Worm (Caenorhabditis elegans) whole organism, L4 larva: ENCODE measurements around the gene dhs-8.

Experiments
- F26F4.8 ChIP-seq: fragments of 200-800 bp; sonication (Bioruptor generic); conservative IDR thresholded peaks from 2 replicates; pipeline ENCODE4 v1.3.6; 2022; ENCODE audit warnings: missing genetic modification characterization, missing compliant biosample characterization
- F37D6.2 ChIP-seq: sonication (generic microtip); optimal IDR thresholded peaks from 2 replicates; lab custom pipeline; 2016; ENCODE audit warnings: mild to moderate bottlenecking, missing genetic modification characterization, missing compliant biosample characterization
- F49E8.2 ChIP-seq: sonication (generic microtip); optimal IDR thresholded peaks from 2 replicates; lab custom pipeline; 2016; ENCODE audit warnings: missing compliant biosample characterization, mild to moderate bottlenecking, missing genetic modification characterization, borderline replicate concordance
- R02D3.7 ChIP-seq: fragments of 150-350 bp; sonication (generic microtip); optimal IDR thresholded peaks from 3 replicates; lab custom pipeline; 2014; ENCODE audit warnings: missing biosample characterization, missing genetic modification characterization
- T26A8.4 ChIP-seq: fragments of 200-800 bp; sonication (Bioruptor generic); IDR thresholded peaks from 2 replicates; pipeline ENCODE4 v1.3.6; 2022; ENCODE audit warnings: missing genetic modification characterization, missing compliant biosample characterization
- Y5F2A.4 ChIP-seq: fragments of 200-800 bp; sonication (Bioruptor generic); optimal IDR thresholded peaks from 2 replicates; lab custom pipeline; 2018; ENCODE audit warnings: mild to moderate bottlenecking, missing genetic modification characterization, missing compliant biosample characterization
- ZK546.5 ChIP-seq, 2 experiments: sonication (generic microtip); optimal IDR thresholded peaks; 2 replicates each; lab custom pipeline; 2017; ENCODE audit warnings: missing biosample characterization in 2 of 2, missing genetic modification characterization in 2 of 2
- aha-1 ChIP-seq: fragments of 150-350 bp; peaks from one replicate; lab custom pipeline; 2014; ENCODE audit warnings: missing biosample characterization, missing genetic modification characterization
- ama-1 ChIP-seq: fragments of 150-350 bp; optimal IDR thresholded peaks from 2 replicates; lab custom pipeline; 2014; ENCODE audit warnings: inconsistent platforms, mixed read lengths
- cey-2 ChIP-seq: sonication (generic microtip); optimal IDR thresholded peaks from 3 replicates; lab custom pipeline; 2017; ENCODE audit warnings: missing genetic modification characterization, mild to moderate bottlenecking, missing compliant biosample characterization, antibody characterized with exemption, borderline replicate concordance; ENCODE audit not compliant: insufficient read depth
- fkh-10 ChIP-seq: fragments of 150-350 bp; optimal IDR thresholded peaks from 2 replicates; lab custom pipeline; 2014; ENCODE audit warnings: missing biosample characterization, missing genetic modification reagents, missing genetic modification characterization
- gei-8 ChIP-seq: fragments of 200-800 bp; sonication (Bioruptor generic); optimal IDR thresholded peaks from 2 replicates; lab custom pipeline; 2018; ENCODE audit warnings: mild to moderate bottlenecking, missing genetic modification characterization, missing compliant biosample characterization
- hlh-30 ChIP-seq: sonication (generic microtip); optimal IDR thresholded peaks from 2 replicates; lab custom pipeline; 2017; ENCODE audit warnings: antibody characterized with exemption, mild to moderate bottlenecking, missing genetic modification characterization, missing compliant biosample characterization; ENCODE audit not compliant: insufficient read depth
- hmg-1.1 ChIP-seq: fragments of 200-800 bp; sonication (Bioruptor generic); IDR thresholded peaks from 2 replicates; pipeline ENCODE4 v1.3.6; 2022; ENCODE audit warnings: missing genetic modification reagents, missing genetic modification characterization, missing compliant biosample characterization
- lin-1 ChIP-seq: fragments of 200-800 bp; sonication (Bioruptor generic); IDR thresholded peaks from 2 replicates; pipeline ENCODE4 v1.3.6; 2022; ENCODE audit warnings: missing genetic modification reagents, missing genetic modification characterization, missing compliant biosample characterization
- lin-29 ChIP-seq: fragments of 200-800 bp; sonication (Bioruptor generic); IDR thresholded peaks from 2 replicates; pipeline ENCODE4 v1.3.6; 2022; ENCODE audit warnings: missing genetic modification reagents, missing genetic modification characterization, missing compliant biosample characterization
- lin-39 ChIP-seq: fragments of 150-350 bp; optimal IDR thresholded peaks from 2 replicates; lab custom pipeline; 2014; ENCODE audit warnings: missing biosample characterization, missing genetic modification reagents, missing genetic modification characterization
- lir-3 ChIP-seq: sonication (generic microtip); optimal IDR thresholded peaks from 2 replicates; lab custom pipeline; 2016; ENCODE audit warnings: mild to moderate bottlenecking, missing genetic modification characterization, missing compliant biosample characterization
- lsy-2 ChIP-seq, 2 experiments: fragments of 150-350 bp in 1 of 2; sonication (generic microtip) in 1 of 2; optimal IDR thresholded peaks; 2 replicates each; lab custom pipeline; 2014 to 2017; ENCODE audit warnings: missing biosample characterization in 2 of 2, missing genetic modification characterization in 2 of 2
- mdl-1 ChIP-seq, 2 experiments: fragments of 150-350 bp in 1 of 2; sonication (generic microtip) in 1 of 2; optimal IDR thresholded peaks; 2 replicates each; lab custom pipeline; 2014 to 2017; ENCODE audit warnings: missing biosample characterization in 2 of 2, missing genetic modification characterization in 2 of 2
- mdt-29 ChIP-seq: fragments of 200-800 bp; sonication (Bioruptor generic); IDR thresholded peaks from 2 replicates; pipeline ENCODE4 v1.3.6; 2022; ENCODE audit warnings: missing genetic modification reagents, missing genetic modification characterization, missing compliant biosample characterization
- mes-2 ChIP-seq: sonication (generic microtip); optimal IDR thresholded peaks from 2 replicates; lab custom pipeline; 2016; ENCODE audit warnings: missing genotype, mild to moderate bottlenecking, missing genetic modification characterization, missing compliant biosample characterization; ENCODE audit not compliant: poor library complexity, severe bottlenecking
- nhr-102 ChIP-seq: sonication (generic microtip); optimal IDR thresholded peaks from 2 replicates; lab custom pipeline; 2016; ENCODE audit warnings: mild to moderate bottlenecking, missing genetic modification characterization, moderate library complexity, missing compliant biosample characterization
- nhr-237 ChIP-seq: sonication (generic microtip); optimal IDR thresholded peaks from 2 replicates; lab custom pipeline; 2017; ENCODE audit warnings: missing biosample characterization, missing genetic modification characterization
- nhr-28 ChIP-seq: fragments of 150-350 bp; optimal IDR thresholded peaks from 2 replicates; lab custom pipeline; 2014; ENCODE audit warnings: missing biosample characterization, missing genetic modification characterization
- nhr-42 ChIP-seq: fragments of 200-800 bp; sonication (Bioruptor generic); IDR thresholded peaks from 2 replicates; pipeline ENCODE4 v1.3.6; 2022; ENCODE audit warnings: missing genetic modification characterization, missing compliant biosample characterization
- nhr-76 ChIP-seq: fragments of 150-350 bp; optimal IDR thresholded peaks from 2 replicates; lab custom pipeline; 2014; ENCODE audit warnings: missing biosample characterization, missing genetic modification characterization
- nhr-77 ChIP-seq: fragments of 150-350 bp; optimal IDR thresholded peaks from 2 replicates; lab custom pipeline; 2014; ENCODE audit warnings: missing biosample characterization, missing genetic modification characterization
- set-16 ChIP-seq: fragments of 200-800 bp; sonication (Bioruptor generic); IDR thresholded peaks from 2 replicates; pipeline ENCODE4 v1.3.6; 2022; ENCODE audit warnings: missing genetic modification reagents, missing genetic modification characterization, missing compliant biosample characterization
- snpc-1.2 ChIP-seq: fragments of 200-800 bp; sonication (Bioruptor generic); IDR thresholded peaks from 2 replicates; pipeline ENCODE4 v1.3.6; 2022; ENCODE audit warnings: missing genetic modification reagents, missing genetic modification characterization, missing compliant biosample characterization
- spr-1 ChIP-seq: sonication (generic microtip); optimal IDR thresholded peaks from 2 replicates; lab custom pipeline; 2016; ENCODE audit warnings: mild to moderate bottlenecking, missing genetic modification characterization, missing compliant biosample characterization
- zip-11 ChIP-seq: fragments of 200-800 bp; sonication (Bioruptor generic); IDR thresholded peaks from 2 replicates; pipeline ENCODE4 v1.3.6; 2022; ENCODE audit warnings: missing genetic modification characterization, missing compliant biosample characterization
- ztf-7 ChIP-seq: fragments of 150-350 bp; optimal IDR thresholded peaks from 2 replicates; lab custom pipeline; 2014; ENCODE audit warnings: missing biosample characterization, missing genetic modification characterization

Gene dhs-8

ce11 chrII:14497848-14498247 lies at the start of gene dhs-8:
dhs-8 (plus strand) TSS chrII:14498026.
- TF ChIP-seq Y5F2A.4 (GFP tag; lab: Kevin White, UChicago) (no peak), lin-1 (GFP tag; lab: Robert Waterston, UW) (no peak), aha-1 (tag; lab: Kevin White, UChicago) (peak; percentile 48), nhr-77 (tag; lab: Kevin White, UChicago) (no peak), hlh-30 (tag; lab: Kevin White, UChicago) (peak; percentile 9), F37D6.2 (tag; lab: Kevin White, UChicago) (no peak), ama-1 (lab: Kevin White, UChicago) (no peak), nhr-102 (tag; lab: Kevin White, UChicago) (no peak), nhr-28 (tag; lab: Kevin White, UChicago) (peak; percentile 99)

DNA sequence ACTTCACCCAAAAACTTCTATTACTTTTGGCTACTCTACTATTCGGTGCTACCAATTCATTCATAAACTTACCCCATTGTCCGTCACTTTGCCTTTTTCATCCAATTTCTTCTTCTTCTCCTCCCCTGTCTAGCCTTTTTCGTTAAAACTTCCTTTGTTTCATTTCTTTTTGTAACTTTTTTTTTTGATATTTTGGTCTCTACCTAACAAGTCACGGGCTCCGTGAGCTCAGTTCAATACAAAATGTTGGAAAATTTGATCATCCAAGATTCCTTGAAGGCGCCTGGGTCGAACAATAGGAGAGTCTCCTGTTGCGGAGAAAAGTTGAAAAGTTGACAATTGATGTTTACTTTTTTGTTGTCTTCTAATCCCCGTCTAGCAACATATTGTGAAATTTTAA lies 45.9 kb upstream of the dhs-8 start:
- TF ChIP-seq fkh-10 (GFP tag; lab: Kevin White, UChicago) (peak; percentile 45), nhr-28 (tag; lab: Kevin White, UChicago) (no peak), aha-1 (tag; lab: Kevin White, UChicago) (peak; percentile 50), mdt-29 (GFP tag; lab: Robert Waterston, UW) (no peak), zip-11 (GFP tag; lab: Robert Waterston, UW) (no peak), snpc-1.2 (GFP tag; lab: Robert Waterston, UW) (no peak), gei-8 (no peak)

DNA sequence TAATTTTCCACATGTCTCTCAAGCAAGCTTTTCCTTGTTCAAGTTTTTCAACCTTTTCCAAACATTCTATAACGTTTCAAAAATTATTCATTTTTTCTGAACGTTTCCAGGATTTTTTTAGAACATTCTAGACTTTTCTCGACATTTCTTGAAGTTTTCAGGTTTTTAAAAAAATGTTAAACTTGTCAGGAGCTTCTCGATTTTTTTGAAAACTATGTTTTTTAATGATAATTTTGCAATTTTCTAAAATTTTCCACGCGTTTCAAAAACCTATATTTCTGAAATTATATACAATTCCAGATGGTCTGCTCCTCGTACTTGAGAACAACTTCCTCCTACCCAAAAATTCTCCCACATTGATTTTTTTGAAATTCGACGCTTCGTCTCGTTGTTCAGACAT lies 42.5 kb upstream of the dhs-8 start, which contains the start of gene dmsr-6:
dmsr-6 (plus strand) TSS at position 301 of the 400 bp plus-strand sequence.
- TF ChIP-seq F49E8.2 (tag; lab: Kevin White, UChicago) (no peak), nhr-76 (tag; lab: Kevin White, UChicago) (no peak), hmg-1.1 (GFP tag; lab: Robert Waterston, UW) (no peak), ama-1 (lab: Kevin White, UChicago) (no peak), set-16 (GFP tag; lab: Robert Waterston, UW) (no peak), nhr-42 (GFP tag; lab: Robert Waterston, UW) (no peak), spr-1 (tag; lab: Kevin White, UChicago) (no peak), mdl-1 (tag; optimal IDR thresholded peaks at IDR 0.05; lab: Kevin White, UChicago) (no peak), T26A8.4 (no peak), fkh-10 (GFP tag; lab: Kevin White, UChicago) (no peak), nhr-237 (tag; lab: Kevin White, UChicago) (no peak), R02D3.7 (tag; lab: Kevin White, UChicago) (no peak), cey-2 (tag; lab: Kevin White, UChicago) (no peak), lin-39 (tag; lab: Kevin White, UChicago) (no peak)

- TF ChIP-seq zip-11 (GFP tag; lab: Robert Waterston, UW) (no peak), ZK546.5 (tag; optimal IDR thresholded peaks at IDR 0.05; lab: Kevin White, UChicago) (no peak), mdl-1 (tag; optimal IDR thresholded peaks at IDR 0.05; lab: Kevin White, UChicago) (no peak), mes-2 (tag; lab: Kevin White, UChicago) (no peak), F26F4.8 (no peak), lsy-2 (tag; optimal IDR thresholded peaks at IDR 0.05; lab: Kevin White, UChicago) (no peak), lir-3 (tag; lab: Kevin White, UChicago) (no peak), ztf-7 (tag; lab: Kevin White, UChicago) (no peak), hlh-30 (tag; lab: Kevin White, UChicago) (no peak), Y5F2A.4 (GFP tag; lab: Kevin White, UChicago) (no peak), lin-29 (GFP tag; lab: Robert Waterston, UW) (no peak)
Measured at ce11 chrII:14470020-14470419, 27.8 kb upstream of the dhs-8 start.
